Fruit fly (Drosophila melanogaster) whole organism, prepupa: Measurements from ENCODE around the gene CG17377.
A peak's percentile ranks its signal among the peaks of the same experiment; 100 is the strongest.

ENCODE experiments used
- Blimp-1 ChIP-seq: fragments of 200-800 bp; sonication (Bioruptor generic); optimal IDR thresholded peaks from 3 replicates; lab custom pipeline; 2017; ENCODE audit warnings: missing biosample characterization, missing genetic modification characterization, mild to moderate bottlenecking, moderate library complexity, missing genetic modification reagents
- CG10631 ChIP-seq: fragments of 200-800 bp; sonication (Bioruptor generic); optimal IDR thresholded peaks from 2 replicates; lab custom pipeline; 2016; ENCODE audit warnings: missing biosample characterization, missing genetic modification characterization
- CG11294 ChIP-seq: fragments of 200-800 bp; sonication (Bioruptor generic); IDR thresholded peaks from 2 replicates; pipeline ENCODE4 v1.3.6; 2022; ENCODE audit warnings: missing biosample characterization, missing genetic modification characterization
- CG11762 ChIP-seq: fragments of 200-800 bp; sonication (Bioruptor generic); optimal IDR thresholded peaks from 3 replicates; lab custom pipeline; 2016; ENCODE audit warnings: missing biosample characterization, missing genetic modification characterization; ENCODE audit not compliant: insufficient read depth
- CG11902 ChIP-seq: fragments of 200-800 bp; sonication (Bioruptor generic); optimal IDR thresholded peaks from 3 replicates; lab custom pipeline; 2016; ENCODE audit warnings: missing biosample characterization, missing genetic modification characterization
- CG15336 ChIP-seq: fragments of 200-800 bp; sonication (Bioruptor generic); IDR thresholded peaks from 2 replicates; pipeline ENCODE4 v1.3.6; 2022; ENCODE audit warnings: missing biosample characterization, missing genetic modification characterization
- CG1621 ChIP-seq: fragments of 200-800 bp; sonication (Bioruptor generic); optimal IDR thresholded peaks from 3 replicates; lab custom pipeline; 2018; ENCODE audit warnings: missing biosample characterization, mild to moderate bottlenecking, missing genetic modification characterization
- CG31627 ChIP-seq: fragments of 200-800 bp; sonication (Bioruptor generic); optimal IDR thresholded peaks from 3 replicates; lab custom pipeline; 2016; ENCODE audit warnings: missing biosample characterization, missing genetic modification characterization
- CG32006 ChIP-seq: fragments of 200-800 bp; sonication (Bioruptor generic); optimal IDR thresholded peaks from 3 replicates; lab custom pipeline; 2017; ENCODE audit warnings: missing biosample characterization, mild to moderate bottlenecking, missing genetic modification characterization
- CG3919 ChIP-seq: fragments of 200-800 bp; sonication (Bioruptor generic); optimal IDR thresholded peaks from 3 replicates; lab custom pipeline; 2016; ENCODE audit warnings: missing biosample characterization, missing genetic modification characterization
- CG4318 ChIP-seq: fragments of 200-800 bp; sonication (Bioruptor generic); optimal IDR thresholded peaks from 3 replicates; lab custom pipeline; 2017; ENCODE audit warnings: missing biosample characterization, mild to moderate bottlenecking, missing genetic modification characterization
- CG6163 ChIP-seq: fragments of 200-800 bp; sonication (Bioruptor generic); IDR thresholded peaks from 3 replicates; pipeline ENCODE4 v1.3.6; 2022; ENCODE audit warnings: missing biosample characterization, missing genetic modification characterization
- CG6276 ChIP-seq: fragments of 200-800 bp; sonication (Bioruptor generic); optimal IDR thresholded peaks from 2 replicates; lab custom pipeline; 2017; ENCODE audit warnings: missing biosample characterization, mild to moderate bottlenecking, missing genetic modification characterization
- CG6792 ChIP-seq: fragments of 200-800 bp; sonication (Bioruptor generic); optimal IDR thresholded peaks from 3 replicates; lab custom pipeline; 2016; ENCODE audit warnings: missing biosample characterization, missing genetic modification characterization
- CG6808 ChIP-seq: fragments of 200-800 bp; sonication (Bioruptor generic); optimal IDR thresholded peaks from 3 replicates; lab custom pipeline; 2017; ENCODE audit warnings: missing biosample characterization, missing genetic modification characterization, mild to moderate bottlenecking, moderate library complexity, missing genetic modification reagents
- CG6854 ChIP-seq: fragments of 200-800 bp; sonication (Bioruptor generic); optimal IDR thresholded peaks from 2 replicates; lab custom pipeline; 2017; ENCODE audit warnings: missing biosample characterization, mild to moderate bottlenecking, missing genetic modification characterization
- CG8319 ChIP-seq: fragments of 200-800 bp; sonication (Bioruptor generic); optimal IDR thresholded peaks from 3 replicates; lab custom pipeline; 2016; ENCODE audit warnings: missing biosample characterization, missing genetic modification characterization
- CG9139 ChIP-seq: fragments of 200-800 bp; sonication (Bioruptor generic); optimal IDR thresholded peaks from 3 replicates; lab custom pipeline; 2017; ENCODE audit warnings: missing biosample characterization, mild to moderate bottlenecking, missing genetic modification characterization
- Eip75B ChIP-seq: fragments of 200-800 bp; sonication (Bioruptor generic); optimal IDR thresholded peaks from 3 replicates; lab custom pipeline; 2016; ENCODE audit warnings: missing biosample characterization, missing genetic modification characterization
- Eip78C ChIP-seq: fragments of 200-800 bp; sonication (Bioruptor generic); peaks from one replicate; lab custom pipeline; 2016; ENCODE audit warnings: missing biosample characterization, missing genetic modification characterization
- Eip93F ChIP-seq: fragments of 200-800 bp; sonication (Bioruptor generic); optimal IDR thresholded peaks from 2 replicates; lab custom pipeline; 2016; ENCODE audit warnings: missing biosample characterization, mild to moderate bottlenecking, missing genetic modification characterization
- Ets96B ChIP-seq: fragments of 200-800 bp; optimal IDR thresholded peaks from 2 replicates; lab custom pipeline; 2019; ENCODE audit warnings: missing biosample characterization, mild to moderate bottlenecking, missing genetic modification characterization, moderate library complexity
- Hr39 ChIP-seq: fragments of 200-800 bp; sonication (Bioruptor generic); optimal IDR thresholded peaks from 2 replicates; lab custom pipeline; 2016; ENCODE audit warnings: missing biosample characterization, missing genetic modification characterization
- Hr4 ChIP-seq: fragments of 200-800 bp; sonication (Bioruptor generic); optimal IDR thresholded peaks from 3 replicates; lab custom pipeline; 2016; ENCODE audit warnings: missing biosample characterization, missing genetic modification characterization
- OdsH ChIP-seq: fragments of 200-800 bp; sonication (Bioruptor generic); optimal IDR thresholded peaks from 3 replicates; lab custom pipeline; 2016; ENCODE audit warnings: missing biosample characterization, missing genetic modification characterization
- Smox ChIP-seq: fragments of 200-800 bp; sonication (Bioruptor generic); optimal IDR thresholded peaks from 3 replicates; lab custom pipeline; 2016; ENCODE audit warnings: missing biosample characterization, missing genetic modification characterization
- Sox102F ChIP-seq: fragments of 200-800 bp; sonication (Bioruptor generic); optimal IDR thresholded peaks from 2 replicates; lab custom pipeline; 2016; ENCODE audit warnings: missing biosample characterization, mild to moderate bottlenecking, missing genetic modification characterization
- Sox14 ChIP-seq: fragments of 200-800 bp; sonication (Bioruptor generic); optimal IDR thresholded peaks from 3 replicates; lab custom pipeline; 2016; ENCODE audit warnings: missing biosample characterization, missing genetic modification characterization
- Sox15 ChIP-seq: fragments of 200-800 bp; sonication (Bioruptor generic); optimal IDR thresholded peaks from 3 replicates; lab custom pipeline; 2016; ENCODE audit warnings: missing biosample characterization, missing genetic modification characterization
- acj6 ChIP-seq: fragments of 200-800 bp; sonication (Bioruptor generic); optimal IDR thresholded peaks from 3 replicates; lab custom pipeline; 2016; ENCODE audit warnings: missing biosample characterization, missing genetic modification characterization
- cyc ChIP-seq: fragments of 200-800 bp; sonication (Bioruptor generic); optimal IDR thresholded peaks from 3 replicates; lab custom pipeline; 2016; ENCODE audit warnings: missing biosample characterization, missing genetic modification characterization
- dac ChIP-seq: fragments of 200-800 bp; sonication (Bioruptor generic); optimal IDR thresholded peaks from 2 replicates; lab custom pipeline; 2017; ENCODE audit warnings: missing biosample characterization, mild to moderate bottlenecking, missing genetic modification characterization
- dsx ChIP-seq: fragments of 200-800 bp; optimal IDR thresholded peaks from 3 replicates; lab custom pipeline; 2019; ENCODE audit warnings: missing biosample characterization, mild to moderate bottlenecking, missing genetic modification characterization, moderate library complexity; ENCODE audit not compliant: poor library complexity, severe bottlenecking
- eg ChIP-seq: fragments of 200-800 bp; sonication (Bioruptor generic); IDR thresholded peaks from 3 replicates; pipeline ENCODE4 v1.3.6; 2022; ENCODE audit warnings: missing biosample characterization, missing genetic modification characterization
- fd59A ChIP-seq: fragments of 200-800 bp; sonication (Bioruptor generic); optimal IDR thresholded peaks from 2 replicates; lab custom pipeline; 2017; ENCODE audit warnings: missing biosample characterization, mild to moderate bottlenecking, missing genetic modification characterization, missing genetic modification reagents
- fd85E ChIP-seq: fragments of 200-800 bp; sonication (Bioruptor generic); optimal IDR thresholded peaks from 3 replicates; lab custom pipeline; 2016; ENCODE audit warnings: missing biosample characterization, missing genetic modification characterization
- fkh ChIP-seq: fragments of 200-800 bp; sonication (Bioruptor generic); optimal IDR thresholded peaks from 3 replicates; lab custom pipeline; 2017; ENCODE audit warnings: missing biosample characterization, mild to moderate bottlenecking, missing genetic modification characterization, moderate library complexity
- lz ChIP-seq: fragments of 200-800 bp; sonication (Bioruptor generic); optimal IDR thresholded peaks from 3 replicates; lab custom pipeline; 2016; ENCODE audit warnings: missing biosample characterization, missing genetic modification characterization
- net ChIP-seq: fragments of 200-800 bp; sonication (Bioruptor generic); optimal IDR thresholded peaks from 3 replicates; lab custom pipeline; 2016; ENCODE audit warnings: missing biosample characterization, missing genetic modification characterization
- pdm3 ChIP-seq: fragments of 200-800 bp; sonication (Bioruptor generic); optimal IDR thresholded peaks from 3 replicates; lab custom pipeline; 2016; ENCODE audit warnings: missing biosample characterization, missing genetic modification characterization
- salr ChIP-seq, 2 experiments: fragments of 200-800 bp; sonication (Bioruptor generic); optimal IDR thresholded peaks; 3 replicates each; lab custom pipeline; 2016 to 2018; ENCODE audit warnings: missing biosample characterization in 2 of 2, missing genetic modification characterization in 2 of 2, mild to moderate bottlenecking in 1 of 2
- spab ChIP-seq: fragments of 200-800 bp; sonication (Bioruptor generic); optimal IDR thresholded peaks from 2 replicates; lab custom pipeline; 2017; ENCODE audit warnings: missing biosample characterization, mild to moderate bottlenecking, missing genetic modification characterization, missing genetic modification reagents
- svp ChIP-seq: fragments of 200-800 bp; sonication (Bioruptor generic); peaks from one replicate; lab custom pipeline; 2016; ENCODE audit warnings: missing biosample characterization, missing genetic modification characterization
- vri ChIP-seq: fragments of 200-800 bp; sonication (Bioruptor generic); optimal IDR thresholded peaks from 3 replicates; lab custom pipeline; 2016; ENCODE audit warnings: missing biosample characterization, mild to moderate bottlenecking, missing genetic modification characterization

The CG17377 gene

dm6 chr2L:6791845-6792443 is 10.7 kb downstream of the CG17377 start:
- TF ChIP-seq svp (GFP tag; lab: Kevin White, UChicago) (peak; percentile 28), eg (peak; percentile 17; the same call in 1 of the 3 replicates), dsx (GFP tag; lab: Kevin White, UChicago) (peak; percentile 25), fkh (peak; percentile 55), OdsH (GFP tag; lab: Kevin White, UChicago) (no peak), CG6792 (GFP tag; lab: Kevin White, UChicago) (no peak), CG1621 (tag; lab: Kevin White, UChicago) (peak; percentile 72), Eip78C (peak; percentile 5), CG6163 (GFP tag; lab: Robert Waterston, UW) (0 out of 3 replicates have a peak, but pooled peaks have one; percentile 14)
- TF ChIP-seq, all 60 proteins: peak for 7

dm6 chr2L:6789358-6789757 is 13.3 kb downstream of the CG17377 start:
- TF ChIP-seq Eip78C (peak; percentile 56), CG3919 (no peak), fkh (peak; percentile 80), salr (GFP tag; optimal IDR thresholded peaks at IDR 0.05; lab: Kevin White, UChicago) (no peak), OdsH (GFP tag; lab: Kevin White, UChicago) (no peak), CG9139 (GFP tag; lab: Kevin White, UChicago) (no peak), CG6808 (peak; percentile 11), fd59A (GFP tag; lab: Kevin White, UChicago) (no peak), Sox102F (GFP tag; lab: Kevin White, UChicago) (no peak), CG31627 (GFP tag; lab: Kevin White, UChicago) (no peak), vri (peak; percentile 89), svp (GFP tag; lab: Kevin White, UChicago) (peak; percentile 79), lz (GFP tag; lab: Kevin White, UChicago) (no peak), Eip75B (peak; percentile 42), Eip93F (GFP tag; lab: Kevin White, UChicago) (peak; percentile 86), acj6 (no peak)

dm6 chr2L:6787973-6788368 is 14.7 kb downstream of the CG17377 start:
- TF ChIP-seq Eip75B (peak; percentile 3), CG8319 (no peak), vri (no peak), CG11902 (GFP tag; lab: Kevin White, UChicago) (no peak), CG6808 (peak; percentile 20), cyc (GFP tag; lab: Kevin White, UChicago) (peak; percentile 44), CG6276 (GFP tag; lab: Kevin White, UChicago) (peak; percentile 58), Smox (GFP tag; lab: Kevin White, UChicago) (peak; percentile 2), CG11762 (peak; percentile 56), CG6163 (GFP tag; lab: Robert Waterston, UW) (peak; percentile 52; the same call in 2 of the 3 replicates), CG32006 (peak; percentile 79), Hr39 (GFP tag; lab: Kevin White, UChicago) (peak; percentile 57), spab (GFP tag; lab: Kevin White, UChicago) (peak; percentile 10), Sox15 (GFP tag; lab: Kevin White, UChicago) (peak; percentile 17), lz (GFP tag; lab: Kevin White, UChicago) (peak; percentile 28), Ets96B (tag; lab: Kevin White, UChicago) (peak; percentile 64), fkh (no peak), Eip93F (GFP tag; lab: Kevin White, UChicago) (no peak), pdm3 (peak; percentile 60), salr (GFP tag; optimal IDR thresholded peaks at IDR 0.05; lab: Kevin White, UChicago) (peak in 1 of 2 experiments; percentile 53), dsx (GFP tag; lab: Kevin White, UChicago) (peak; percentile 5), Hr4 (peak; percentile 63), Sox14 (no peak), CG15336 (GFP tag; lab: Robert Waterston, UW) (peak; percentile 76), CG3919 (peak; percentile 59), Sox102F (GFP tag; lab: Kevin White, UChicago) (peak; percentile 27), fd85E (GFP tag; lab: Kevin White, UChicago) (no peak), net (GFP tag; lab: Kevin White, UChicago) (no peak), dac (peak; percentile 59), CG11294 (GFP tag; lab: Robert Waterston, UW) (0 out of 2 replicates have a peak, but pooled peaks have one; percentile 14), OdsH (GFP tag; lab: Kevin White, UChicago) (peak; percentile 67), CG9139 (GFP tag; lab: Kevin White, UChicago) (no peak), CG6792 (GFP tag; lab: Kevin White, UChicago) (no peak), CG1621 (tag; lab: Kevin White, UChicago) (no peak), CG4318 (GFP tag; lab: Kevin White, UChicago) (peak; percentile 73), CG6854 (GFP tag; lab: Kevin White, UChicago) (no peak), Blimp-1 (no peak), CG10631 (GFP tag; lab: Kevin White, UChicago) (peak; percentile 54)
